Fruit fly (Drosophila melanogaster) whole organism, embryonic: ENCODE measurements around the gene trv.

Experiments
- ATbp ChIP-seq: fragments of 200-800 bp; sonication (Bioruptor generic); optimal IDR thresholded peaks from 2 replicates; lab custom pipeline; 2017; ENCODE audit warnings: missing biosample characterization, mild to moderate bottlenecking, missing genetic modification characterization, missing genetic modification reagents
- Bdp1 ChIP-seq: fragments of 200-800 bp; sonication (Bioruptor generic); optimal IDR thresholded peaks from 3 replicates; lab custom pipeline; 2016; ENCODE audit warnings: missing biosample characterization, missing genetic modification characterization
- CG10366 ChIP-seq: fragments of 200-800 bp; sonication (Bioruptor generic); IDR thresholded peaks from 2 replicates; pipeline ENCODE4 v1.3.6; 2022; ENCODE audit warnings: missing biosample characterization, missing genetic modification characterization
- CG10543 ChIP-seq: fragments of 200-800 bp; sonication (Bioruptor generic); optimal IDR thresholded peaks from 3 replicates; lab custom pipeline; 2017; ENCODE audit warnings: missing biosample characterization, mild to moderate bottlenecking, missing genetic modification characterization, moderate library complexity
- CG12104 ChIP-seq: fragments of 200-800 bp; sonication (Bioruptor generic); optimal IDR thresholded peaks from 3 replicates; lab custom pipeline; 2016; ENCODE audit warnings: missing biosample characterization, missing genetic modification characterization
- CG12391 ChIP-seq: fragments of 200-800 bp; sonication (Bioruptor generic); optimal IDR thresholded peaks from 3 replicates; lab custom pipeline; 2018; ENCODE audit warnings: missing biosample characterization, mild to moderate bottlenecking, missing genetic modification characterization, moderate library complexity
- CG15011 ChIP-seq: fragments of 200-800 bp; sonication (Bioruptor generic); optimal IDR thresholded peaks from 3 replicates; lab custom pipeline; 2018; ENCODE audit warnings: missing biosample characterization, mild to moderate bottlenecking, missing genetic modification characterization
- CG15514 ChIP-seq: fragments of 200-800 bp; sonication (Bioruptor generic); optimal IDR thresholded peaks from 3 replicates; lab custom pipeline; 2017; ENCODE audit warnings: missing biosample characterization, missing genetic modification characterization, mild to moderate bottlenecking, moderate library complexity, missing genetic modification reagents
- CG17912 ChIP-seq: fragments of 200-800 bp; sonication (Bioruptor generic); optimal IDR thresholded peaks from 2 replicates; lab custom pipeline; 2018; ENCODE audit warnings: missing biosample characterization, mild to moderate bottlenecking, missing genetic modification characterization
- CG18011 ChIP-seq: fragments of 200-800 bp; sonication (Bioruptor generic); optimal IDR thresholded peaks from 2 replicates; lab custom pipeline; 2017; ENCODE audit warnings: missing biosample characterization, missing genetic modification characterization, mild to moderate bottlenecking, moderate library complexity, missing genotype
- CG1832 ChIP-seq: fragments of 200-800 bp; sonication (Bioruptor generic); optimal IDR thresholded peaks from 2 replicates; lab custom pipeline; 2017; ENCODE audit warnings: missing biosample characterization, mild to moderate bottlenecking, missing genetic modification characterization, inconsistent platforms
- CG18599 ChIP-seq: fragments of 200-800 bp; sonication (Bioruptor generic); optimal IDR thresholded peaks from 3 replicates; lab custom pipeline; 2017; ENCODE audit warnings: missing biosample characterization, missing genetic modification characterization, mild to moderate bottlenecking, moderate library complexity, missing genetic modification reagents
- CG2120 ChIP-seq: fragments of 200-800 bp; sonication (Bioruptor generic); optimal IDR thresholded peaks from 3 replicates; lab custom pipeline; 2016; ENCODE audit warnings: missing biosample characterization, missing genetic modification characterization
- CG32532 ChIP-seq: fragments of 200-800 bp; sonication (Bioruptor generic); IDR thresholded peaks from 2 replicates; pipeline ENCODE4 v1.3.6; 2022; ENCODE audit warnings: missing biosample characterization, missing genetic modification characterization
- CG33213 ChIP-seq: fragments of 200-800 bp; sonication (Bioruptor generic); optimal IDR thresholded peaks from 3 replicates; lab custom pipeline; 2016; ENCODE audit warnings: missing biosample characterization, missing genetic modification characterization
- CG5245 ChIP-seq: fragments of 200-800 bp; sonication (Bioruptor generic); optimal IDR thresholded peaks from 3 replicates; lab custom pipeline; 2016; ENCODE audit warnings: missing biosample characterization, missing genetic modification characterization
- CG6813 ChIP-seq: fragments of 200-800 bp; sonication (Bioruptor generic); optimal IDR thresholded peaks from 2 replicates; lab custom pipeline; 2017; ENCODE audit warnings: missing biosample characterization, missing genetic modification characterization, mild to moderate bottlenecking, moderate library complexity, missing genetic modification reagents
- CG7963 ChIP-seq: fragments of 200-800 bp; sonication (Bioruptor generic); IDR thresholded peaks from 3 replicates; pipeline ENCODE4 v1.3.6; 2022; ENCODE audit warnings: missing biosample characterization, missing genetic modification characterization; ENCODE audit not compliant: partially characterized antibody
- CG7987 ChIP-seq: fragments of 200-800 bp; sonication (Bioruptor generic); optimal IDR thresholded peaks from 2 replicates; lab custom pipeline; 2018; ENCODE audit warnings: missing biosample characterization, mild to moderate bottlenecking, missing genetic modification characterization, moderate library complexity
- Camta ChIP-seq: fragments of 200-800 bp; sonication (Bioruptor generic); optimal IDR thresholded peaks from 2 replicates; lab custom pipeline; 2016; ENCODE audit warnings: missing biosample characterization, missing genetic modification characterization
- D ChIP-seq, 2 experiments: fragments of 200-800 bp in 1 of 2; fragments of >200 bp in 1 of 2; sonication (Bioruptor generic) in 1 of 2; optimal IDR thresholded peaks; 2 replicates in 1 of 2; 3 replicates in 1 of 2; lab custom pipeline; 2017; ENCODE audit warnings: mild to moderate bottlenecking in 1 of 2, missing biosample characterization in 1 of 2, missing genetic modification characterization in 1 of 2, missing genetic modification reagents in 1 of 2
- Dfd ChIP-seq, 2 experiments: fragments of >200 bp; optimal IDR thresholded peaks; 2 replicates each; lab custom pipeline; 2017; ENCODE audit warnings: missing biosample characterization in 2 of 2, missing genetic modification characterization in 2 of 2
- Hey ChIP-seq: fragments of 200-800 bp; sonication (Bioruptor generic); optimal IDR thresholded peaks from 3 replicates; lab custom pipeline; 2018; ENCODE audit warnings: missing biosample characterization, mild to moderate bottlenecking, missing genetic modification characterization
- Lpt ChIP-seq: fragments of >200 bp; optimal IDR thresholded peaks from 2 replicates; lab custom pipeline; 2018; ENCODE audit warnings: missing biosample characterization, missing genetic modification characterization
- Med ChIP-seq: fragments of 200-800 bp; sonication (Bioruptor generic); peaks from one replicate; lab custom pipeline; 2016; ENCODE audit warnings: missing biosample characterization, missing genetic modification characterization, mild to moderate bottlenecking, inconsistent platforms, moderate library complexity
- Side ChIP-seq: fragments of 200-800 bp; sonication (Bioruptor generic); optimal IDR thresholded peaks from 2 replicates; lab custom pipeline; 2016; ENCODE audit warnings: missing biosample characterization, missing genetic modification characterization
- abd-A ChIP-seq: fragments of 200-800 bp; sonication (Bioruptor generic); optimal IDR thresholded peaks from 3 replicates; lab custom pipeline; 2019; ENCODE audit warnings: missing biosample characterization, mild to moderate bottlenecking, missing genetic modification characterization, moderate library complexity
- bsh ChIP-seq, 2 experiments: fragments of 200-800 bp; sonication (Bioruptor generic); optimal IDR thresholded peaks; 2 replicates each; lab custom pipeline; 2017 to 2018; ENCODE audit warnings: mild to moderate bottlenecking in 2 of 2, missing biosample characterization in 2 of 2, missing genetic modification characterization in 2 of 2, moderate library complexity in 1 of 2
- cato ChIP-seq: fragments of 200-800 bp; sonication (Bioruptor generic); optimal IDR thresholded peaks from 2 replicates; lab custom pipeline; 2016; ENCODE audit warnings: missing biosample characterization, missing genetic modification characterization, borderline replicate concordance
- crc ChIP-seq: fragments of 200-800 bp; sonication (Bioruptor generic); optimal IDR thresholded peaks from 2 replicates; lab custom pipeline; 2016; ENCODE audit warnings: missing biosample characterization, missing genetic modification characterization
- crp ChIP-seq, 2 experiments: fragments of 200-800 bp; sonication (Bioruptor generic); optimal IDR thresholded peaks; 2 replicates in 1 of 2; 3 replicates in 1 of 2; lab custom pipeline; 2017; ENCODE audit warnings: missing biosample characterization in 2 of 2, missing genetic modification characterization in 2 of 2, mild to moderate bottlenecking in 1 of 2, moderate library complexity in 1 of 2
- da ChIP-seq: fragments of 200-800 bp; sonication (Bioruptor generic); optimal IDR thresholded peaks from 2 replicates; lab custom pipeline; 2016; ENCODE audit warnings: missing biosample characterization, missing genetic modification characterization
- grn ChIP-seq: fragments of 200-800 bp; sonication (Bioruptor generic); optimal IDR thresholded peaks from 3 replicates; lab custom pipeline; 2017; ENCODE audit warnings: missing biosample characterization, missing genetic modification characterization
- gro ChIP-seq: fragments of 200-800 bp; sonication (Bioruptor generic); optimal IDR thresholded peaks from 2 replicates; lab custom pipeline; 2016; ENCODE audit warnings: missing biosample characterization, missing genetic modification characterization
- h ChIP-seq: fragments of >200 bp; optimal IDR thresholded peaks from 2 replicates; lab custom pipeline; 2017
- hkb ChIP-seq, 2 experiments: fragments of 200-800 bp in 1 of 2; fragments of >200 bp in 1 of 2; sonication (Bioruptor generic) in 1 of 2; IDR thresholded peaks in 1 of 2; optimal IDR thresholded peaks in 1 of 2; 2 replicates each; pipeline versions ENCODE4 v1.3.6 to Lab custom; 2017 to 2022; ENCODE audit warnings: missing biosample characterization in 1 of 2, missing genetic modification characterization in 1 of 2
- jing ChIP-seq: fragments of 200-800 bp; sonication (Bioruptor generic); optimal IDR thresholded peaks from 2 replicates; lab custom pipeline; 2018; ENCODE audit warnings: missing biosample characterization, mild to moderate bottlenecking, missing genetic modification characterization
- ken ChIP-seq: fragments of 200-800 bp; sonication (Bioruptor generic); IDR thresholded peaks from 3 replicates; pipeline ENCODE4 v1.3.6; 2022; ENCODE audit warnings: missing biosample characterization, missing genetic modification characterization
- lab ChIP-seq: fragments of 200-800 bp; sonication (Bioruptor generic); optimal IDR thresholded peaks from 3 replicates; lab custom pipeline; 2017; ENCODE audit warnings: missing biosample characterization, missing genetic modification characterization, mild to moderate bottlenecking, moderate library complexity, missing genetic modification reagents
- lbe ChIP-seq: fragments of 200-800 bp; sonication (Bioruptor generic); optimal IDR thresholded peaks from 2 replicates; lab custom pipeline; 2016; ENCODE audit warnings: missing biosample characterization, mild to moderate bottlenecking, missing genetic modification characterization
- onecut ChIP-seq: fragments of 200-800 bp; sonication (Bioruptor generic); IDR thresholded peaks from 2 replicates; pipeline ENCODE4 v1.3.6; 2022; ENCODE audit warnings: missing biosample characterization, missing genetic modification characterization
- salm ChIP-seq: fragments of 200-800 bp; sonication (Bioruptor generic); optimal IDR thresholded peaks from 2 replicates; lab custom pipeline; 2018; ENCODE audit warnings: missing biosample characterization, mild to moderate bottlenecking, missing genetic modification characterization
- shn ChIP-seq: fragments of 200-800 bp; sonication (Bioruptor generic); optimal IDR thresholded peaks from 3 replicates; lab custom pipeline; 2016; ENCODE audit warnings: missing biosample characterization, missing genetic modification characterization
- sna ChIP-seq: fragments of 200-800 bp; sonication (Bioruptor generic); IDR thresholded peaks from 2 replicates; pipeline ENCODE4 v1.3.6; 2022; ENCODE audit warnings: missing biosample characterization, missing genetic modification characterization; ENCODE audit not compliant: partially characterized antibody
- so ChIP-seq: fragments of 200-800 bp; sonication (Bioruptor generic); IDR thresholded peaks from 3 replicates; pipeline ENCODE4 v1.3.6; 2022; ENCODE audit warnings: missing biosample characterization, missing genetic modification characterization
- sqz ChIP-seq: fragments of 200-800 bp; sonication (Bioruptor generic); optimal IDR thresholded peaks from 3 replicates; lab custom pipeline; 2018; ENCODE audit warnings: missing biosample characterization, mild to moderate bottlenecking, missing genetic modification characterization
- tll ChIP-seq, 2 experiments: fragments of 200-800 bp in 1 of 2; fragments of >200 bp in 1 of 2; sonication (Bioruptor generic) in 1 of 2; optimal IDR thresholded peaks; 2 replicates each; lab custom pipeline; 2017 to 2019; ENCODE audit warnings: missing biosample characterization in 2 of 2, missing genetic modification characterization in 2 of 2, mild to moderate bottlenecking in 1 of 2, moderate library complexity in 1 of 2
- ttk ChIP-seq: fragments of 200-800 bp; sonication (Bioruptor generic); IDR thresholded peaks from 2 replicates; pipeline ENCODE4 v2.1.2; 2022; ENCODE audit warnings: missing biosample characterization, missing genetic modification characterization
- zf30C ChIP-seq: fragments of 200-800 bp; sonication (Bioruptor generic); optimal IDR thresholded peaks from 3 replicates; lab custom pipeline; 2018; ENCODE audit warnings: missing biosample characterization, mild to moderate bottlenecking, missing genetic modification characterization

Gene trv

DNA sequence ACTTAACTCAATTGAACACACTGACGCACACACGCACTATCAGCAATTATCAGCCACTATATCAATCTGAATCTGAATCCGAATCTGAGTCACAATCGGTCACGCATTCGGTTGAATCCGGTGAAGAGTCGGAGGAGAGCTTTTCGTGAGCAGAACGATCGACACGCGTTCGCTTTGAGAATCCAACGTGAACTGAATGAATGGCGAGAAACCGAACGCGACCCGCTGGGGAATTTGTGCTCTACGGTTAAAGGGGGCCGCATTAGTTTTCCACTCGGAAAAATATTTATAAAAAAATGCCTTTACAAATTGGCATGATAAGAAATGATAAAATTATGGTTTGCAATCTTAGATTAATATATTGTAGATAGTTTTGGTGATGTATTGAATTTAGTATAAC, 38.2 kb upstream of the trv start, which contains the start of gene betaTub97EF (continued):
- TF ChIP-seq abd-A (tag; lab: Kevin White, UChicago) (no peak), CG15514 (GFP tag; lab: Kevin White, UChicago) (peak; percentile 30), Dfd (GFP tag; optimal IDR thresholded peaks at IDR 0.05; lab: Kevin White, UChicago) (no peak), bsh (GFP tag; optimal IDR thresholded peaks at IDR 0.05; lab: Kevin White, UChicago) (peak in 1 of 2 experiments; percentile 0), ATbp (GFP tag; lab: Kevin White, UChicago) (no peak), CG5245 (GFP tag; lab: Kevin White, UChicago) (no peak), Hey (tag; lab: Kevin White, UChicago) (no peak), sna (no peak), CG1832 (GFP tag; lab: Kevin White, UChicago) (no peak), CG2120 (GFP tag; lab: Kevin White, UChicago) (no peak), cato (GFP tag; lab: Kevin White, UChicago) (no peak), so (GFP tag; lab: Robert Waterston, UW) (no peak), grn (peak; percentile 80), tll (GFP tag; optimal IDR thresholded peaks at IDR 0.05; lab: Kevin White, UChicago) (no peak), shn (GFP tag; lab: Kevin White, UChicago) (no peak), CG6813 (no peak), Side (GFP tag; lab: Kevin White, UChicago) (no peak), CG10543 (GFP tag; lab: Kevin White, UChicago) (no peak), Lpt (no peak), ken (0 out of 3 replicates have a peak, but pooled peaks have one; percentile 42), Bdp1 (GFP tag; lab: Kevin White, UChicago) (no peak), gro (GFP tag; lab: Kevin White, UChicago) (peak; percentile 23), h (lab: Kevin White, UChicago) (no peak), crp (GFP tag; optimal IDR thresholded peaks at IDR 0.05; lab: Kevin White, UChicago) (no peak), CG12391 (tag; lab: Kevin White, UChicago) (no peak), lab (GFP tag; lab: Kevin White, UChicago) (no peak), ttk (GFP tag; lab: Robert Waterston, UW) (0 out of 2 replicates have a peak, but pooled peaks have one; percentile 21), onecut (GFP tag; lab: Robert Waterston, UW) (no peak), zf30C (peak; percentile 5), sqz (GFP tag; lab: Kevin White, UChicago) (no peak), CG7987 (GFP tag; lab: Kevin White, UChicago) (peak; percentile 57), CG18599 (no peak), salm (tag; lab: Kevin White, UChicago) (no peak), CG18011 (no peak), CG12104 (GFP tag; lab: Kevin White, UChicago) (no peak), CG10366 (GFP tag; lab: Robert Waterston, UW) (peak; percentile 30; the same call in 1 of the 2 replicates), hkb (optimal IDR thresholded peaks at IDR 0.05; lab: Kevin White, UChicago) (no peak), hkb (GFP tag; IDR thresholded peaks at IDR 0.05; lab: Robert Waterston, UW) (no peak), CG33213 (GFP tag; lab: Kevin White, UChicago) (no peak), crc (GFP tag; lab: Kevin White, UChicago) (no peak), D (optimal IDR thresholded peaks at IDR 0.05; lab: Kevin White, UChicago) (no peak), D (GFP tag; optimal IDR thresholded peaks at IDR 0.05; lab: Kevin White, UChicago) (no peak), da (GFP tag; lab: Kevin White, UChicago) (no peak), Camta (GFP tag; lab: Kevin White, UChicago) (no peak), CG32532 (GFP tag; lab: Robert Waterston, UW) (peak; percentile 35; the same call in 1 of the 2 replicates), lbe (GFP tag; lab: Kevin White, UChicago) (no peak), CG17912 (GFP tag; lab: Kevin White, UChicago) (no peak), CG15011 (GFP tag; lab: Kevin White, UChicago) (no peak), jing (GFP tag; lab: Kevin White, UChicago) (no peak), CG7963 (no peak), Med (GFP tag; lab: Kevin White, UChicago) (peak; percentile 74)
